Fruit fly (Drosophila melanogaster) whole organism, embryonic: Measurements from ENCODE around the gene CG17199.
A peak's percentile ranks its signal among the peaks of the same experiment; 100 is the strongest.

Experiments used
- Atf6 ChIP-seq: fragments of 200-800 bp; sonication (Bioruptor generic); IDR thresholded peaks from 2 replicates; pipeline ENCODE4 v1.3.6; 2022; ENCODE audit warnings: missing biosample characterization, missing genetic modification characterization
- CG10274 ChIP-seq: fragments of 200-800 bp; sonication (Bioruptor generic); optimal IDR thresholded peaks from 3 replicates; lab custom pipeline; 2017; ENCODE audit warnings: missing biosample characterization, mild to moderate bottlenecking, missing genetic modification characterization
- CG10654 ChIP-seq: fragments of 200-800 bp; sonication (Bioruptor generic); optimal IDR thresholded peaks from 2 replicates; lab custom pipeline; 2016; ENCODE audit warnings: missing biosample characterization, missing genetic modification characterization
- CG11093 ChIP-seq: fragments of 200-800 bp; sonication (Bioruptor generic); IDR thresholded peaks from 3 replicates; pipeline ENCODE4 v1.3.6; 2022; ENCODE audit warnings: missing biosample characterization, missing genetic modification characterization
- CG12942 ChIP-seq: fragments of 200-800 bp; sonication (Bioruptor generic); optimal IDR thresholded peaks from 3 replicates; lab custom pipeline; 2016; ENCODE audit warnings: missing biosample characterization, missing genetic modification characterization
- CG13424 ChIP-seq: fragments of 200-800 bp; sonication (Bioruptor generic); optimal IDR thresholded peaks from 2 replicates; lab custom pipeline; 2019; ENCODE audit warnings: missing biosample characterization, mild to moderate bottlenecking, missing genetic modification characterization, moderate library complexity
- CG14050 ChIP-seq: fragments of 200-800 bp; sonication (Bioruptor generic); IDR thresholded peaks from 3 replicates; pipeline ENCODE4 v1.3.6; 2022; ENCODE audit warnings: missing biosample characterization, missing genetic modification characterization
- CG14667 ChIP-seq: fragments of 200-800 bp; sonication (Bioruptor generic); IDR thresholded peaks from 2 replicates; pipeline ENCODE4 v1.3.6; 2022; ENCODE audit warnings: missing biosample characterization, missing genetic modification characterization
- CG16815 ChIP-seq: fragments of 200-800 bp; sonication (Bioruptor generic); optimal IDR thresholded peaks from 3 replicates; lab custom pipeline; 2017; ENCODE audit warnings: missing biosample characterization, mild to moderate bottlenecking, missing genetic modification characterization
- CG17829 ChIP-seq: fragments of 200-800 bp; optimal IDR thresholded peaks from 2 replicates; lab custom pipeline; 2019; ENCODE audit warnings: missing biosample characterization, mild to moderate bottlenecking, missing genetic modification characterization, moderate library complexity
- CG17912 ChIP-seq: fragments of 200-800 bp; sonication (Bioruptor generic); optimal IDR thresholded peaks from 2 replicates; lab custom pipeline; 2018; ENCODE audit warnings: missing biosample characterization, mild to moderate bottlenecking, missing genetic modification characterization
- CG1832 ChIP-seq: fragments of 200-800 bp; sonication (Bioruptor generic); optimal IDR thresholded peaks from 2 replicates; lab custom pipeline; 2017; ENCODE audit warnings: missing biosample characterization, mild to moderate bottlenecking, missing genetic modification characterization, inconsistent platforms
- CG2712 ChIP-seq: fragments of 200-800 bp; optimal IDR thresholded peaks from 3 replicates; lab custom pipeline; 2019; ENCODE audit warnings: missing biosample characterization, mild to moderate bottlenecking, missing genetic modification characterization, moderate library complexity
- CG34376 ChIP-seq: fragments of 200-800 bp; sonication (Bioruptor generic); optimal IDR thresholded peaks from 2 replicates; lab custom pipeline; 2018; ENCODE audit warnings: missing biosample characterization, mild to moderate bottlenecking, missing genetic modification characterization
- CG3838 ChIP-seq: fragments of 200-800 bp; sonication (Bioruptor generic); optimal IDR thresholded peaks from 3 replicates; lab custom pipeline; 2016; ENCODE audit warnings: missing biosample characterization, missing genetic modification characterization
- CG4328 ChIP-seq: fragments of 200-800 bp; sonication (Bioruptor generic); optimal IDR thresholded peaks from 3 replicates; lab custom pipeline; 2017; ENCODE audit warnings: missing biosample characterization, missing genetic modification reagents, missing genetic modification characterization
- CG4360 ChIP-seq: fragments of 200-800 bp; sonication (Bioruptor generic); IDR thresholded peaks from 2 replicates; pipeline ENCODE4 v1.3.6; 2022; ENCODE audit warnings: missing biosample characterization, missing genetic modification characterization
- CG43689 ChIP-seq: fragments of 200-800 bp; sonication (Bioruptor generic); IDR thresholded peaks from 2 replicates; pipeline ENCODE4 v1.3.6; 2022; ENCODE audit warnings: missing biosample characterization, missing genetic modification characterization
- CG6683 ChIP-seq: fragments of 200-800 bp; sonication (Bioruptor generic); optimal IDR thresholded peaks from 2 replicates; lab custom pipeline; 2017; ENCODE audit warnings: missing biosample characterization, mild to moderate bottlenecking, missing genetic modification characterization, missing genetic modification reagents
- CG8765 ChIP-seq: fragments of 200-800 bp; sonication (Bioruptor generic); IDR thresholded peaks from 2 replicates; pipeline ENCODE4 v1.3.6; 2022; ENCODE audit warnings: missing biosample characterization, missing genetic modification characterization
- Dbx ChIP-seq: fragments of 200-800 bp; sonication (Bioruptor generic); IDR thresholded peaks from 3 replicates; pipeline ENCODE4 v1.3.6; 2022; ENCODE audit warnings: missing biosample characterization, missing genetic modification characterization
- GATAe ChIP-seq: fragments of 200-800 bp; sonication (Bioruptor generic); conservative IDR thresholded peaks from 2 replicates; pipeline ENCODE4 v1.3.6; 2022; ENCODE audit warnings: missing biosample characterization, missing genetic modification characterization
- Gug ChIP-seq: fragments of 200-800 bp; sonication (Bioruptor generic); IDR thresholded peaks from 4 replicates; pipeline ENCODE4 v1.3.6; 2022; ENCODE audit warnings: missing biosample characterization, missing genetic modification characterization
- Nf-YC ChIP-seq: fragments of 200-800 bp; optimal IDR thresholded peaks from 3 replicates; lab custom pipeline; 2019; ENCODE audit warnings: missing biosample characterization, mild to moderate bottlenecking, missing genetic modification characterization, moderate library complexity
- Ravus ChIP-seq: fragments of 200-800 bp; sonication (Bioruptor generic); IDR thresholded peaks from 2 replicates; pipeline ENCODE4 v1.3.6; 2022; ENCODE audit warnings: missing biosample characterization, missing genetic modification characterization
- bowl ChIP-seq: fragments of 200-800 bp; sonication (Bioruptor generic); IDR thresholded peaks from 2 replicates; pipeline ENCODE4 v1.3.6; 2022; ENCODE audit warnings: missing biosample characterization, missing genetic modification characterization
- cad ChIP-seq: fragments of >200 bp; optimal IDR thresholded peaks from 2 replicates; lab custom pipeline; 2017; ENCODE audit warnings: missing biosample characterization, missing genetic modification characterization
- cato ChIP-seq: fragments of 200-800 bp; sonication (Bioruptor generic); optimal IDR thresholded peaks from 2 replicates; lab custom pipeline; 2016; ENCODE audit warnings: missing biosample characterization, missing genetic modification characterization, borderline replicate concordance
- chinmo ChIP-seq: fragments of 200-800 bp; sonication (Bioruptor generic); IDR thresholded peaks from 4 replicates; pipeline ENCODE4 v1.3.6; 2022; ENCODE audit warnings: missing biosample characterization, missing genetic modification characterization; ENCODE audit not compliant: partially characterized antibody
- dati ChIP-seq: fragments of 200-800 bp; sonication (Bioruptor generic); IDR thresholded peaks from 2 replicates; pipeline ENCODE4 v1.3.6; 2022; ENCODE audit warnings: missing biosample characterization, missing genetic modification characterization
- dmrt99B ChIP-seq: fragments of 200-800 bp; sonication (Bioruptor generic); optimal IDR thresholded peaks from 2 replicates; lab custom pipeline; 2018; ENCODE audit warnings: missing biosample characterization, mild to moderate bottlenecking, missing genetic modification characterization, moderate library complexity
- dpn ChIP-seq, 2 experiments: fragments of 200-800 bp; sonication (Bioruptor generic); optimal IDR thresholded peaks; 3 replicates each; lab custom pipeline; 2016; ENCODE audit warnings: missing biosample characterization in 2 of 2, missing genetic modification characterization in 2 of 2
- fd64A ChIP-seq: fragments of 200-800 bp; sonication (Bioruptor generic); optimal IDR thresholded peaks from 3 replicates; lab custom pipeline; 2018; ENCODE audit warnings: missing biosample characterization, mild to moderate bottlenecking, missing genetic modification characterization
- gce ChIP-seq: fragments of 200-800 bp; sonication (Bioruptor generic); IDR thresholded peaks from 3 replicates; pipeline ENCODE4 v1.3.6; 2022; ENCODE audit warnings: missing biosample characterization, missing genetic modification characterization
- gfzf ChIP-seq: fragments of 200-800 bp; sonication (Bioruptor generic); optimal IDR thresholded peaks from 2 replicates; lab custom pipeline; 2016; ENCODE audit warnings: missing biosample characterization, mild to moderate bottlenecking, missing genetic modification characterization, moderate library complexity
- her ChIP-seq: fragments of 200-800 bp; sonication (Bioruptor generic); optimal IDR thresholded peaks from 2 replicates; lab custom pipeline; 2016; ENCODE audit warnings: missing biosample characterization, missing genetic modification characterization
- kah ChIP-seq: fragments of 200-800 bp; sonication (Bioruptor generic); optimal IDR thresholded peaks from 2 replicates; lab custom pipeline; 2018; ENCODE audit warnings: missing biosample characterization, mild to moderate bottlenecking, missing genetic modification characterization
- lilli ChIP-seq: fragments of 200-800 bp; sonication (Bioruptor generic); optimal IDR thresholded peaks from 3 replicates; lab custom pipeline; 2016; ENCODE audit warnings: missing biosample characterization, missing genetic modification characterization
- nerfin-1 ChIP-seq: fragments of 200-800 bp; sonication (Bioruptor generic); optimal IDR thresholded peaks from 3 replicates; lab custom pipeline; 2019; ENCODE audit warnings: missing biosample characterization, mild to moderate bottlenecking, missing genetic modification characterization, moderate library complexity
- otp ChIP-seq: fragments of 200-800 bp; sonication (Bioruptor generic); IDR thresholded peaks from 3 replicates; pipeline ENCODE4, ENCODE4 v1.3.6; 2022; ENCODE audit warnings: missing biosample characterization, missing genetic modification characterization
- prd ChIP-seq, 3 experiments: fragments of >200 bp in 2 of 3; fragments of 200-800 bp in 1 of 3; sonication (Bioruptor generic) in 1 of 3; optimal IDR thresholded peaks in 2 of 3; IDR thresholded peaks in 1 of 3; 2 replicates in 2 of 3; 3 replicates in 1 of 3; pipeline versions ENCODE4 v1.3.6 to Lab custom; 2017 to 2022; ENCODE audit warnings: missing biosample characterization in 1 of 3, missing genetic modification characterization in 1 of 3
- pros ChIP-seq: fragments of 200-800 bp; sonication (Bioruptor generic); optimal IDR thresholded peaks from 3 replicates; lab custom pipeline; 2019; ENCODE audit warnings: missing biosample characterization, mild to moderate bottlenecking, missing genetic modification characterization, moderate library complexity
- salm ChIP-seq: fragments of 200-800 bp; sonication (Bioruptor generic); optimal IDR thresholded peaks from 2 replicates; lab custom pipeline; 2018; ENCODE audit warnings: missing biosample characterization, mild to moderate bottlenecking, missing genetic modification characterization
- scrt ChIP-seq: fragments of 200-800 bp; sonication (Bioruptor generic); optimal IDR thresholded peaks from 2 replicates; lab custom pipeline; 2018; ENCODE audit warnings: missing biosample characterization, mild to moderate bottlenecking, missing genetic modification characterization, moderate library complexity
- sob ChIP-seq: fragments of 200-800 bp; sonication (Bioruptor generic); IDR thresholded peaks from 2 replicates; pipeline ENCODE4 v1.3.6; 2022; ENCODE audit warnings: missing biosample characterization, missing genetic modification characterization
- sug ChIP-seq: fragments of 200-800 bp; optimal IDR thresholded peaks from 2 replicates; lab custom pipeline; 2019; ENCODE audit warnings: missing biosample characterization, mild to moderate bottlenecking, missing genetic modification characterization, moderate library complexity
- tna ChIP-seq: fragments of 200-800 bp; sonication (Bioruptor generic); IDR thresholded peaks from 2 replicates; pipeline ENCODE4 v1.3.6; 2022; ENCODE audit warnings: missing biosample characterization, missing genetic modification characterization; ENCODE audit not compliant: partially characterized antibody
- tx ChIP-seq: fragments of 200-800 bp; sonication (Bioruptor generic); optimal IDR thresholded peaks from 2 replicates; lab custom pipeline; 2016; ENCODE audit warnings: missing biosample characterization, missing genetic modification characterization
- vvl ChIP-seq: fragments of 200-800 bp; sonication (Bioruptor generic); IDR thresholded peaks from 2 replicates; pipeline ENCODE4 v1.3.6; 2022; ENCODE audit warnings: missing biosample characterization, missing genetic modification characterization

CG17199 gene

dm6 chr3R:20257180-20257936, 47.8 kb upstream of the CG17199 start (continued):
- TF ChIP-seq CG12942 (GFP tag; lab: Kevin White, UChicago) (no peak), sug (peak; percentile 12), salm (peak; percentile 25), gfzf (GFP tag; lab: Kevin White, UChicago) (no peak), Ravus (GFP tag; lab: Robert Waterston, UW) (no peak), Gug (no peak), kah (GFP tag; lab: Kevin White, UChicago) (no peak), CG6683 (GFP tag; lab: Kevin White, UChicago) (no peak), CG10274 (no peak), her (GFP tag; lab: Kevin White, UChicago) (peak; percentile 26), vvl (GFP tag; lab: Robert Waterston, UW) (no peak; the same call in none of the 2 replicates), CG16815 (GFP tag; lab: Kevin White, UChicago) (no peak), CG17829 (tag; lab: Kevin White, UChicago) (no peak), otp (GFP tag; lab: Robert Waterston, UW) (no peak; the same call in 2 of the 3 replicates), dpn (GFP tag; optimal IDR thresholded peaks at IDR 0.05; lab: Kevin White, UChicago) (no peak), tna (no peak), CG43689 (GFP tag; lab: Robert Waterston, UW) (no peak), CG2712 (tag; lab: Kevin White, UChicago) (peak; percentile 4), dati (GFP tag; lab: Robert Waterston, UW) (no peak), dmrt99B (tag; lab: Kevin White, UChicago) (peak; percentile 22), scrt (GFP tag; lab: Kevin White, UChicago) (peak; percentile 12), pros (GFP tag; lab: Kevin White, UChicago) (peak; percentile 94), CG14667 (no peak), CG11093 (GFP tag; lab: Robert Waterston, UW) (no peak), fd64A (GFP tag; lab: Kevin White, UChicago) (no peak), CG17912 (GFP tag; lab: Kevin White, UChicago) (no peak), lilli (GFP tag; lab: Kevin White, UChicago) (no peak), cato (GFP tag; lab: Kevin White, UChicago) (no peak), CG4360 (peak; percentile 92), CG3838 (GFP tag; lab: Kevin White, UChicago) (no peak), tx (GFP tag; lab: Kevin White, UChicago) (no peak), nerfin-1 (tag; lab: Kevin White, UChicago) (no peak), prd (optimal IDR thresholded peaks at IDR 0.05; lab: Kevin White, UChicago) (no peak), prd (GFP tag; IDR thresholded peaks at IDR 0.05; lab: Robert Waterston, UW) (no peak), CG13424 (tag; lab: Kevin White, UChicago) (no peak), gce (GFP tag; lab: Robert Waterston, UW) (no peak), CG8765 (GFP tag; lab: Robert Waterston, UW) (no peak), sob (GFP tag; lab: Robert Waterston, UW) (peak; percentile 60; the same call in 1 of the 2 replicates), Dbx (peak; percentile 67; the same call in 1 of the 3 replicates), bowl (peak; percentile 88), CG4328 (peak; percentile 11), Atf6 (GFP tag; lab: Robert Waterston, UW) (0 out of 2 replicates have a peak, but pooled peaks have one; percentile 36), CG10654 (no peak), GATAe (GFP tag; lab: Robert Waterston, UW) (no peak), cad (GFP tag; lab: Kevin White, UChicago) (no peak), Nf-YC (peak; percentile 6), CG1832 (GFP tag; lab: Kevin White, UChicago) (no peak), CG14050 (GFP tag; lab: Robert Waterston, UW) (no peak), chinmo (peak; percentile 90; the same call in 3 of the 4 replicates), CG34376 (GFP tag; lab: Kevin White, UChicago) (peak; percentile 10)
